Fruit fly (Drosophila melanogaster) whole organism, adult: ENCODE data around the gene hob.

Source experiments
- CG11617 ChIP-seq: fragments of 200-800 bp; sonication (Bioruptor generic); optimal IDR thresholded peaks from 2 replicates; lab custom pipeline; 2017; ENCODE audit warnings: mild to moderate bottlenecking, missing biosample characterization, missing genetic modification reagents, missing genetic modification characterization
- CG12768 ChIP-seq: fragments of 200-800 bp; sonication (Bioruptor generic); optimal IDR thresholded peaks from 2 replicates; lab custom pipeline; 2017; ENCODE audit warnings: missing biosample characterization, missing genetic modification characterization, mild to moderate bottlenecking, moderate library complexity, missing genetic modification reagents
- CG14711 ChIP-seq: fragments of 200-800 bp; sonication (Bioruptor generic); optimal IDR thresholded peaks from 2 replicates; lab custom pipeline; 2018; ENCODE audit warnings: missing biosample characterization, mild to moderate bottlenecking, missing genetic modification characterization, moderate library complexity
- CG1620 ChIP-seq: fragments of 200-800 bp; sonication (Bioruptor generic); optimal IDR thresholded peaks from 2 replicates; lab custom pipeline; 2016; ENCODE audit warnings: missing biosample characterization, missing genetic modification characterization
- CG33017 ChIP-seq: fragments of 200-800 bp; sonication (Bioruptor generic); optimal IDR thresholded peaks from 2 replicates; lab custom pipeline; 2018; ENCODE audit warnings: missing biosample characterization, mild to moderate bottlenecking, missing genetic modification characterization, moderate library complexity
- CG5204 ChIP-seq: fragments of 200-800 bp; sonication (Bioruptor generic); optimal IDR thresholded peaks from 2 replicates; lab custom pipeline; 2016; ENCODE audit warnings: missing biosample characterization, missing genetic modification characterization
- CG7045 ChIP-seq: fragments of 200-800 bp; sonication (Bioruptor generic); optimal IDR thresholded peaks from 2 replicates; lab custom pipeline; 2017; ENCODE audit warnings: missing biosample characterization, mild to moderate bottlenecking, missing genetic modification characterization
- CG7101 ChIP-seq: fragments of 200-800 bp; sonication (Bioruptor generic); optimal IDR thresholded peaks from 2 replicates; lab custom pipeline; 2018; ENCODE audit warnings: missing biosample characterization, mild to moderate bottlenecking, missing genetic modification characterization, moderate library complexity
- Clk ChIP-seq: fragments of 200-800 bp; sonication (Bioruptor generic); optimal IDR thresholded peaks from 2 replicates; lab custom pipeline; 2017; ENCODE audit warnings: missing biosample characterization, missing genetic modification characterization
- Crg-1 ChIP-seq: fragments of 200-800 bp; sonication (Bioruptor generic); optimal IDR thresholded peaks from 2 replicates; lab custom pipeline; 2016; ENCODE audit warnings: missing biosample characterization, missing genetic modification characterization
- Hr96 ChIP-seq: fragments of 200-800 bp; sonication (Bioruptor generic); optimal IDR thresholded peaks from 2 replicates; lab custom pipeline; 2016; ENCODE audit warnings: missing biosample characterization, missing genetic modification characterization
- Mnt ChIP-seq: fragments of 200-800 bp; sonication (Bioruptor generic); optimal IDR thresholded peaks from 2 replicates; lab custom pipeline; 2016; ENCODE audit warnings: missing biosample characterization, mild to moderate bottlenecking, missing genetic modification characterization
- bab1 ChIP-seq: fragments of 200-800 bp; sonication (Bioruptor generic); optimal IDR thresholded peaks from 3 replicates; lab custom pipeline; 2019; ENCODE audit warnings: missing biosample characterization, mild to moderate bottlenecking, missing genetic modification characterization, moderate library complexity
- cic ChIP-seq: fragments of 200-800 bp; sonication (Bioruptor generic); optimal IDR thresholded peaks from 2 replicates; lab custom pipeline; 2017; ENCODE audit warnings: missing biosample characterization, mild to moderate bottlenecking, missing genetic modification characterization, moderate library complexity
- kay ChIP-seq: fragments of 200-800 bp; sonication (Bioruptor generic); peaks from one replicate; lab custom pipeline; 2016; ENCODE audit warnings: missing biosample characterization, missing genetic modification characterization, borderline replicate concordance
- ovo ChIP-seq: fragments of 200-800 bp; sonication (Bioruptor generic); optimal IDR thresholded peaks from 2 replicates; lab custom pipeline; 2016; ENCODE audit warnings: missing biosample characterization, missing genetic modification characterization
- pad ChIP-seq: fragments of 200-800 bp; sonication (Bioruptor generic); optimal IDR thresholded peaks from 3 replicates; lab custom pipeline; 2017; ENCODE audit warnings: missing biosample characterization, missing genetic modification characterization, mild to moderate bottlenecking, moderate library complexity, missing genetic modification reagents
- tj ChIP-seq: fragments of 200-800 bp; sonication (Bioruptor generic); optimal IDR thresholded peaks from 3 replicates; lab custom pipeline; 2017; ENCODE audit warnings: missing biosample characterization, mild to moderate bottlenecking, missing genetic modification characterization, moderate library complexity
- toe ChIP-seq: fragments of 200-800 bp; sonication (Bioruptor generic); optimal IDR thresholded peaks from 2 replicates; lab custom pipeline; 2016; ENCODE audit warnings: missing biosample characterization, missing genetic modification characterization

hob gene

DNA sequence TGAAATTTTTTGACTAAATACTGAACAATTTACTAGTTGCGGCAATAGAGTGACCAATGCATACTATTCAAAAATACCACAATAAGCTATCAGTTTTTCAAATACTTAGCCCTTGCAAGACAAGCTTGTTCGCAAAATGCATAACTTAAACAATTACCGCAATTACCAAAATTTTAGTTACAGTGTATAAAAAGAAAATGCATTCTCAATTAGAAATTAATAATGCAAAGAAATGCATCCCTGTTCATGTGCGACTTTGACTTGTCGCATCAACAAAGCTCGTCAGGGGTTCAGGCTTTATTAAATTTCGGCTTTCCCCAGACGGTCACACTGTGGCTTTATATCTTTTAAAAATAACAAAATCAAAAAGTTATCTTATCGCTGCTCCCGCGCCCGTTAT lies at the start of gene hob, which contains the start of gene nSMase:
hob (minus strand) TSS at position 62 of the 400 bp plus-strand sequence.
nSMase (plus strand) TSS at position 298 of the 400 bp plus-strand sequence.
- TF ChIP-seq CG1620 (GFP tag; lab: Kevin White, UChicago) (peak; percentile 13), ovo (GFP tag; lab: Kevin White, UChicago) (no peak), pad (GFP tag; lab: Kevin White, UChicago) (peak; percentile 4), bab1 (GFP tag; lab: Kevin White, UChicago) (peak; percentile 64), Mnt (GFP tag; lab: Kevin White, UChicago) (peak; percentile 60), cic (GFP tag; lab: Kevin White, UChicago) (peak; percentile 47), tj (GFP tag; lab: Kevin White, UChicago) (peak; percentile 8), CG7101 (tag; lab: Kevin White, UChicago) (peak; percentile 33), CG5204 (no peak), CG12768 (GFP tag; lab: Kevin White, UChicago) (no peak), CG11617 (GFP tag; lab: Kevin White, UChicago) (peak; percentile 37), CG14711 (tag; lab: Kevin White, UChicago) (peak; percentile 14)

DNA sequence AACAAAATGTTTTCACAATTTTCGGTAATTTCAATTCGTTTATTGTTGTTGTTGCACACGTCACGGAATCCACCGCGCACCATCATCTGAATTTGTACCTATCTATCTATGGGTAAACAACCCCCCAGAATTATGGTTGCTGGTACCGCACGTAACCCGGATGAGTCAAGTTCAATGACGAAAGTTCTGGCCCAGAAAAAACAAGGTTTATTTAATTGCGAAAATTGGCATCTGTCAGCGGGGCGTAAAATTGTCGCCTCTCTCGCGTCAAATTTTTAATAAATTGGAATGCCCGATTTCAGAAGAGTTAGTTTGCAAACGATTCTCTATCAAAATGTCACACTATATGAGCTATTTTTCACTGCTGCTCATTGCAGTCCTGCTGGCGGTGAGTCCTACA lies 49.4 kb upstream of the hob start, which contains the start of gene CG34265:
CG34265 (plus strand) TSS at position 301 of the 400 bp plus-strand sequence.
- no peak for TF ChIP-seq CG1620 (GFP tag; lab: Kevin White, UChicago)
- TF ChIP-seq Hr96 (GFP tag; lab: Kevin White, UChicago): no peak
- no peak for TF ChIP-seq pad (GFP tag; lab: Kevin White, UChicago)
- TF ChIP-seq kay (GFP tag; lab: Kevin White, UChicago): no peak
- no peak for TF ChIP-seq CG7101 (tag; lab: Kevin White, UChicago)
- TF ChIP-seq toe: no peak
- no peak for TF ChIP-seq cic (GFP tag; lab: Kevin White, UChicago)
- no peak for TF ChIP-seq Mnt (GFP tag; lab: Kevin White, UChicago)
- no peak for TF ChIP-seq ovo (GFP tag; lab: Kevin White, UChicago)
- TF ChIP-seq CG14711 (tag; lab: Kevin White, UChicago): no peak
- TF ChIP-seq bab1 (GFP tag; lab: Kevin White, UChicago): no peak
- no peak for TF ChIP-seq Crg-1 (GFP tag; lab: Kevin White, UChicago)
- TF ChIP-seq CG33017 (tag; lab: Kevin White, UChicago): no peak
- TF ChIP-seq CG7045: no peak

dm6 chr3L:3266306-3266705 lies 47.6 kb upstream of the hob start:
- TF ChIP-seq kay (GFP tag; lab: Kevin White, UChicago): no peak
- TF ChIP-seq Mnt (GFP tag; lab: Kevin White, UChicago): no peak
- TF ChIP-seq Clk (GFP tag; lab: Kevin White, UChicago): no peak

DNA sequence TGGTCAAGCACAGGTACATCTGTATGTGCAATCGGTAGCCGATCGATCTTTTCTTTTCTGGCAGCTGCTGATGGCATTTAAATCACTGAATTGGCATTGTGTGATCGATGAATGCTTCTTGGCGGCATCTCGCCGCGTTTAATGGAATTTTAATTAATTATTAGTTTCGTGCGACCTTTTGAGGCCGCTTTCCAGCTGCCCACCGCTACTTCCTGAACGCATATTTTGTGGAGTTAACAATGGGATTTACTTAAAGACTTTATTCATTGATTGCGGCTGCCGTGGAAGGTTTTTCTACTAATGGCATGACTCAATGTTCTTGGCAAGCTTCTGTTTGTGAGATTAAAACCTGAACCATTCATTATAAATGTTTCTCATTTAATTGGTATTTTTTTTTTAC lies 42.9 kb upstream of the hob start:
- TF ChIP-seq ovo (GFP tag; lab: Kevin White, UChicago): no peak

dm6 chr3L:3259703-3260102 lies 41.0 kb upstream of the hob start:
- TF ChIP-seq CG7045 (no peak), CG11617 (GFP tag; lab: Kevin White, UChicago) (no peak), kay (GFP tag; lab: Kevin White, UChicago) (no peak), Hr96 (GFP tag; lab: Kevin White, UChicago) (no peak), toe (no peak), CG5204 (no peak), tj (GFP tag; lab: Kevin White, UChicago) (no peak), Crg-1 (GFP tag; lab: Kevin White, UChicago) (no peak), Clk (GFP tag; lab: Kevin White, UChicago) (no peak), CG33017 (tag; lab: Kevin White, UChicago) (no peak)

- no peak for TF ChIP-seq Mnt (GFP tag; lab: Kevin White, UChicago)
- no peak for TF ChIP-seq CG33017 (tag; lab: Kevin White, UChicago)
- no peak for TF ChIP-seq CG1620 (GFP tag; lab: Kevin White, UChicago)
- TF ChIP-seq CG14711 (tag; lab: Kevin White, UChicago): no peak
- no peak for TF ChIP-seq CG11617 (GFP tag; lab: Kevin White, UChicago)
- no peak for TF ChIP-seq bab1 (GFP tag; lab: Kevin White, UChicago)
- no peak for TF ChIP-seq CG7101 (tag; lab: Kevin White, UChicago)
- TF ChIP-seq tj (GFP tag; lab: Kevin White, UChicago): no peak
- no peak for TF ChIP-seq toe
Measured at dm6 chr3L:3257690-3258089, 39.0 kb upstream of the hob start, which contains the start of gene ckd. Gene ckd (plus strand): TSS chr3L:3257878.

- TF ChIP-seq cic (GFP tag; lab: Kevin White, UChicago) (no peak), Crg-1 (GFP tag; lab: Kevin White, UChicago) (no peak), tj (GFP tag; lab: Kevin White, UChicago) (no peak), CG12768 (GFP tag; lab: Kevin White, UChicago) (no peak), ovo (GFP tag; lab: Kevin White, UChicago) (no peak), CG33017 (tag; lab: Kevin White, UChicago) (no peak), CG5204 (no peak), CG7045 (no peak)
Measured at dm6 chr3L:3253631-3254030, 34.9 kb upstream of the hob start.
